Fruit fly (Drosophila melanogaster): ENCODE measurements around the gene CG6293.

Gene CG6293

dm6 chr3R:10311076-10311744 is at the start of gene CG6293:
TSS of gene CG6293 (minus strand) at chr3R:10311613.
- 0 out of 3 replicates have a peak, but pooled peaks have one; percentile 35 for TF ChIP-seq mld (GFP tag; IDR thresholded peaks at IDR 0.05; ENCODE audit: partially characterized antibody)
- peak; percentile 24; the same call in 1 of the 2 replicates for TF ChIP-seq CG32532 (GFP tag; IDR thresholded peaks at IDR 0.05)
- TF ChIP-seq CG17328 (GFP tag; IDR thresholded peaks at IDR 0.05), result no peak
- TF ChIP-seq CG6791 (GFP tag; IDR thresholded peaks at IDR 0.05; ENCODE audit: partially characterized antibody), result peak; percentile 54; the same call in 1 of the 3 replicates
- 0 out of 3 replicates have a peak, but pooled peaks have one; percentile 5 for TF ChIP-seq otp (GFP tag; IDR thresholded peaks at IDR 0.05)
- no peak for TF ChIP-seq scrt (GFP tag; optimal IDR thresholded peaks at IDR 0.05)
- TF ChIP-seq sens-2 (GFP tag; IDR thresholded peaks at IDR 0.05), result no peak
- peak; percentile 39 for TF ChIP-seq Ets65A (GFP tag)
- TF ChIP-seq Aef1 (GFP tag; IDR thresholded peaks at IDR 0.05), result no peak
- no peak for TF ChIP-seq CG1792 (GFP tag; optimal IDR thresholded peaks at IDR 0.05)
- no peak for TF ChIP-seq pita (GFP tag; optimal IDR thresholded peaks at IDR 0.05)
- TF ChIP-seq Trl (optimal IDR thresholded peaks at IDR 0.05), result peak in 1 of 2 experiments; percentile 44
- TF ChIP-seq Trl (GFP tag; optimal IDR thresholded peaks at IDR 0.05), result no peak
- TF ChIP-seq CG10274 (GFP tag; optimal IDR thresholded peaks at IDR 0.05), result no peak
- TF ChIP-seq Nf-YA (GFP tag; IDR thresholded peaks at IDR 0.05), result no peak
- TF ChIP-seq Atf6 (GFP tag; IDR thresholded peaks at IDR 0.05), result peak; percentile 8; the same call in 1 of the 2 replicates
- TF ChIP-seq CG2120 (GFP tag; optimal IDR thresholded peaks at IDR 0.05), result no peak
- TF ChIP-seq E2f2 (GFP tag; IDR thresholded peaks at IDR 0.05), result 0 out of 2 replicates have a peak, but pooled peaks have one; percentile 15
- TF ChIP-seq CG2199 (GFP tag; IDR thresholded peaks at IDR 0.05), result no peak
- TF ChIP-seq CG14441 (GFP tag; IDR thresholded peaks at IDR 0.05), result 0 out of 2 replicates have a peak, but pooled peaks have one; percentile 6
- no peak for TF ChIP-seq Hand (GFP tag; optimal IDR thresholded peaks at IDR 0.05)
- TF ChIP-seq danr (GFP tag; IDR thresholded peaks at IDR 0.05), result no peak

DNA sequence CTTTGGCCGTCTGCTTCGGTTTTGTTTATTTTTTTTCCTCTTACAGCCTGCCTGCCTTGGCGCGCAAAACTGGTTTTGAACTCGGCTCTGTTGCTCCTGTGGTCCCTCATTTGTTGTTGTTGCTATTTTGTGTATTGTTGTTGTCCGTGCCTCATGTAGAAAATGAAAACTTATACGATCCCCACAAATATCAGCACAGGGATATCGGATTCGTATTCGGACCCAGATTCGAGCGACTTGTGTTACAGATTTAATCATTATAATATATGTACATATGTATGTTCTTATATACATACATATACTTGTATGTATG is 45.9 kb upstream of the CG6293 start:
- TF ChIP-seq CG4360 (GFP tag; IDR thresholded peaks at IDR 0.05), result peak; percentile 99
- 0 out of 3 replicates have a peak, but pooled peaks have one; percentile 81 for TF ChIP-seq CG2199 (GFP tag; IDR thresholded peaks at IDR 0.05)
- peak; percentile 43 for TF ChIP-seq kni (GFP tag; optimal IDR thresholded peaks at IDR 0.05)
- TF ChIP-seq CG12391 (tag; optimal IDR thresholded peaks at IDR 0.05), result no peak
- TF ChIP-seq insv (GFP tag; optimal IDR thresholded peaks at IDR 0.05), result peak in 1 of 2 experiments; percentile 34
- TF ChIP-seq CG10431 (GFP tag; optimal IDR thresholded peaks at IDR 0.05), result peak; percentile 94
- TF ChIP-seq cg (GFP tag; optimal IDR thresholded peaks at IDR 0.05), result peak; percentile 52
- TF ChIP-seq CG11504 (tag; optimal IDR thresholded peaks at IDR 0.05), result peak; percentile 90
- no peak for TF ChIP-seq CTCF (GFP tag; optimal IDR thresholded peaks at IDR 0.05)
- no peak for TF ChIP-seq Spps (tag; optimal IDR thresholded peaks at IDR 0.05)
- peak; percentile 47 for TF ChIP-seq sqz (GFP tag; optimal IDR thresholded peaks at IDR 0.05)
- TF ChIP-seq sna (GFP tag; IDR thresholded peaks at IDR 0.05; ENCODE audit: partially characterized antibody), result no peak
- TF ChIP-seq CG17359 (tag; optimal IDR thresholded peaks at IDR 0.05), result peak; percentile 61
- no peak for TF ChIP-seq Med (GFP tag)
- no peak for TF ChIP-seq CG17385 (GFP tag; optimal IDR thresholded peaks at IDR 0.05)
- no peak for TF ChIP-seq unc-4 (GFP tag; IDR thresholded peaks at IDR 0.05; ENCODE audit: partially characterized antibody)
- TF ChIP-seq lola (GFP tag; optimal IDR thresholded peaks at IDR 0.05), result no peak
- TF ChIP-seq nom (GFP tag; optimal IDR thresholded peaks at IDR 0.05), result peak; percentile 15
- peak; percentile 5 for TF ChIP-seq Dp (GFP tag; optimal IDR thresholded peaks at IDR 0.05)
- TF ChIP-seq pita (GFP tag; optimal IDR thresholded peaks at IDR 0.05), result peak; percentile 47

Data from whole organism, embryonic.